Worm (Caenorhabditis elegans) whole organism, mixed stage, embryonic: ENCODE measurements around the gene C01G10.4.
"Not testable (repeated sequence)": the region's sequence is repeated elsewhere in the genome, so short reads cannot be mapped to it uniquely, and the experiment has no call there.

Source experiments
- M03D4.4 ChIP-seq: sonication (generic microtip); optimal IDR thresholded peaks from 2 replicates; lab custom pipeline; 2017; ENCODE audit warnings: mild to moderate bottlenecking, missing genetic modification characterization, missing compliant biosample characterization
- blmp-1 ChIP-seq: fragments of 150-350 bp; optimal IDR thresholded peaks from 2 replicates; lab custom pipeline; 2014; ENCODE audit warnings: missing biosample characterization, missing genetic modification characterization
- ceh-43 ChIP-seq: fragments of 200-800 bp; sonication (Bioruptor generic); optimal IDR thresholded peaks from 2 replicates; lab custom pipeline; 2018; ENCODE audit warnings: mild to moderate bottlenecking, missing genetic modification characterization, moderate library complexity, missing compliant biosample characterization
- ceh-83 ChIP-seq: fragments of 200-800 bp; sonication (Bioruptor generic); optimal IDR thresholded peaks from 2 replicates; lab custom pipeline; 2018; ENCODE audit warnings: mild to moderate bottlenecking, missing genetic modification characterization, missing compliant biosample characterization
- ces-1 ChIP-seq: fragments of 150-350 bp; optimal IDR thresholded peaks from 2 replicates; lab custom pipeline; 2014; ENCODE audit warnings: missing biosample characterization, missing genetic modification reagents, missing genetic modification characterization
- cnd-1 ChIP-seq: fragments of 200-800 bp; sonication (Bioruptor generic); optimal IDR thresholded peaks from 2 replicates; lab custom pipeline; 2018; ENCODE audit warnings: mild to moderate bottlenecking, missing genetic modification characterization, missing compliant biosample characterization
- drap-1 ChIP-seq: fragments of 200-800 bp; sonication (Bioruptor generic); optimal IDR thresholded peaks from 3 replicates; lab custom pipeline; 2018; ENCODE audit warnings: mild to moderate bottlenecking, missing genetic modification characterization, missing compliant biosample characterization
- elt-1 ChIP-seq: sonication (generic microtip); optimal IDR thresholded peaks from 2 replicates; lab custom pipeline; 2017; ENCODE audit warnings: missing genetic modification characterization, mild to moderate bottlenecking, missing compliant biosample characterization, antibody characterized with exemption, moderate library complexity, borderline replicate concordance; ENCODE audit not compliant: insufficient read depth
- elt-3 ChIP-seq: fragments of 150-350 bp; optimal IDR thresholded peaks from 2 replicates; lab custom pipeline; 2014; ENCODE audit warnings: missing biosample characterization, missing genetic modification characterization
- flh-1 ChIP-seq: fragments of 200-800 bp; sonication (Bioruptor generic); optimal IDR thresholded peaks from 2 replicates; lab custom pipeline; 2018; ENCODE audit warnings: mild to moderate bottlenecking, missing genetic modification characterization, moderate library complexity, missing compliant biosample characterization
- ham-2 ChIP-seq: fragments of 200-800 bp; sonication (Bioruptor generic); optimal IDR thresholded peaks from 2 replicates; lab custom pipeline; 2018; ENCODE audit warnings: mild to moderate bottlenecking, missing genetic modification characterization, missing compliant biosample characterization
- hlh-1 ChIP-seq: fragments of 150-350 bp; optimal IDR thresholded peaks from 2 replicates; lab custom pipeline; 2014; ENCODE audit warnings: missing biosample characterization, missing genetic modification reagents, missing genetic modification characterization
- lin-13 ChIP-seq: fragments of 150-350 bp; optimal IDR thresholded peaks from 2 replicates; lab custom pipeline; 2014; ENCODE audit warnings: missing biosample characterization, missing genetic modification characterization
- lin-32 ChIP-seq: fragments of 200-800 bp; sonication (Bioruptor generic); optimal IDR thresholded peaks from 2 replicates; lab custom pipeline; 2018; ENCODE audit warnings: mild to moderate bottlenecking, missing genetic modification characterization, missing compliant biosample characterization
- lsy-2 ChIP-seq: fragments of 150-350 bp; optimal IDR thresholded peaks from 2 replicates; lab custom pipeline; 2014; ENCODE audit warnings: missing biosample characterization, missing genetic modification characterization
- mab-5 ChIP-seq: fragments of 150-350 bp; optimal IDR thresholded peaks from 2 replicates; lab custom pipeline; 2014; ENCODE audit warnings: missing biosample characterization, missing genetic modification characterization
- mep-1 ChIP-seq: fragments of 150-350 bp; optimal IDR thresholded peaks from 2 replicates; lab custom pipeline; 2017; ENCODE audit warnings: missing biosample characterization, missing genetic modification reagents, missing genetic modification characterization, inconsistent platforms
- mls-2 ChIP-seq: sonication (generic microtip); optimal IDR thresholded peaks from 2 replicates; lab custom pipeline; 2016; ENCODE audit warnings: mild to moderate bottlenecking, missing genetic modification characterization, moderate library complexity, missing compliant biosample characterization
- nhr-12 ChIP-seq: fragments of 150-350 bp; optimal IDR thresholded peaks from 2 replicates; lab custom pipeline; 2014; ENCODE audit warnings: missing biosample characterization, missing genetic modification characterization
- nhr-2 ChIP-seq: fragments of 150-350 bp; optimal IDR thresholded peaks from 2 replicates; lab custom pipeline; 2014; ENCODE audit warnings: missing biosample characterization, missing genetic modification characterization
- nhr-237 ChIP-seq: fragments of 150-350 bp; optimal IDR thresholded peaks from 2 replicates; lab custom pipeline; 2014; ENCODE audit warnings: missing biosample characterization, missing genetic modification characterization
- nhr-28 ChIP-seq: fragments of 150-350 bp; optimal IDR thresholded peaks from 2 replicates; lab custom pipeline; 2014; ENCODE audit warnings: missing biosample characterization, missing genetic modification characterization
- nhr-76 ChIP-seq: sonication (generic microtip); optimal IDR thresholded peaks from 2 replicates; lab custom pipeline; 2017; ENCODE audit warnings: missing biosample characterization, missing genetic modification characterization
- pha-4 ChIP-seq: fragments of 150-350 bp; optimal IDR thresholded peaks from 2 replicates; lab custom pipeline; 2018; ENCODE audit warnings: missing biosample characterization, missing genetic modification reagents, missing genetic modification characterization
- sem-2 ChIP-seq: fragments of 200-800 bp; sonication (Bioruptor generic); optimal IDR thresholded peaks from 2 replicates; lab custom pipeline; 2018; ENCODE audit warnings: mild to moderate bottlenecking, missing genetic modification characterization, missing compliant biosample characterization
- snpc-4 ChIP-seq: fragments of 150-350 bp; optimal IDR thresholded peaks from 2 replicates; lab custom pipeline; 2014; ENCODE audit warnings: missing biosample characterization, missing genetic modification characterization
- sptf-1 ChIP-seq: sonication (generic microtip); optimal IDR thresholded peaks from 2 replicates; lab custom pipeline; 2017; ENCODE audit warnings: mild to moderate bottlenecking, missing genetic modification characterization, moderate library complexity, missing compliant biosample characterization
- tbx-8 ChIP-seq: fragments of 200-800 bp; sonication (Bioruptor generic); optimal IDR thresholded peaks from 2 replicates; lab custom pipeline; 2018; ENCODE audit warnings: mild to moderate bottlenecking, missing genetic modification characterization, moderate library complexity, missing compliant biosample characterization
- unc-120 ChIP-seq: sonication (generic microtip); optimal IDR thresholded peaks from 2 replicates; lab custom pipeline; 2017; ENCODE audit warnings: missing genetic modification characterization, missing compliant biosample characterization; ENCODE audit not compliant: poor library complexity, severe bottlenecking
- unc-39 ChIP-seq: fragments of 150-350 bp; optimal IDR thresholded peaks from 2 replicates; lab custom pipeline; 2014; ENCODE audit warnings: missing biosample characterization, missing genetic modification characterization
- unc-62 ChIP-seq: fragments of 150-350 bp; optimal IDR thresholded peaks from 2 replicates; lab custom pipeline; 2014; ENCODE audit warnings: missing biosample characterization, missing genetic modification reagents, missing genetic modification characterization
- zip-8 ChIP-seq: fragments of 150-350 bp; optimal IDR thresholded peaks from 2 replicates; lab custom pipeline; 2014; ENCODE audit warnings: missing biosample characterization, missing genetic modification characterization
- ztf-11 ChIP-seq: fragments of 150-350 bp; optimal IDR thresholded peaks from 2 replicates; lab custom pipeline; 2014; ENCODE audit warnings: missing biosample characterization, missing genetic modification characterization

Gene C01G10.4

DNA sequence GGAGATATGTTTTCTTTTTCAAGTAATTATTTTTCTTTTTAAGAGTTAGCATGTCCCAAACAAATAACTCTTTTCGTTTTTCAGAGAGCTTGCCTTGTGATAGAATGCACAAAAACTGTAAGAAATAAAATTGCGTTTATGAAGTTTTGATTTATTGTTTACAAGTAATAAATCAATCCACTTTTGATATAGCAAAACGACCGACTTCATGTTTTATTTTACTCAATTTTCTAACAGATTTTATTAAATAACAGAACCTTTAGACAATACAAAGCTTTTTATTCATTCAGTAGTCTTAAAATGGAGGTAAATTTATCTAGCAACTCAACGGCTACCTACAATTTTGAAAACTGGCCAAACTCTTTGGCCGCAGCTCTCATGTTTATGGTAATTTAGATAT lies 5.2 kb downstream of the C01G10.4 start, which contains the start of gene srx-78:
Gene srx-78 (plus strand): TSS at position 301 of the 400 bp plus-strand sequence.
- no peak for TF ChIP-seq mep-1 (tag; lab: Kevin White, UChicago)
- TF ChIP-seq tbx-8 (GFP tag; lab: Kevin White, UChicago) = no peak
- no peak for TF ChIP-seq nhr-12 (tag; lab: Kevin White, UChicago)
- no peak for TF ChIP-seq drap-1
- no peak for TF ChIP-seq elt-3 (tag; lab: Kevin White, UChicago)
- TF ChIP-seq zip-8 = no peak
- no peak for TF ChIP-seq nhr-76
- no peak for TF ChIP-seq hlh-1 (tag; lab: Kevin White, UChicago)
- TF ChIP-seq nhr-2 (tag; lab: Kevin White, UChicago) = no peak
- no peak for TF ChIP-seq nhr-28
- no peak for TF ChIP-seq ham-2 (GFP tag; lab: Kevin White, UChicago)
- no peak for TF ChIP-seq snpc-4 (tag; lab: Kevin White, UChicago)
- no peak for TF ChIP-seq flh-1 (GFP tag; lab: Kevin White, UChicago)
- TF ChIP-seq sem-2 (GFP tag; lab: Kevin White, UChicago) = no peak

DNA sequence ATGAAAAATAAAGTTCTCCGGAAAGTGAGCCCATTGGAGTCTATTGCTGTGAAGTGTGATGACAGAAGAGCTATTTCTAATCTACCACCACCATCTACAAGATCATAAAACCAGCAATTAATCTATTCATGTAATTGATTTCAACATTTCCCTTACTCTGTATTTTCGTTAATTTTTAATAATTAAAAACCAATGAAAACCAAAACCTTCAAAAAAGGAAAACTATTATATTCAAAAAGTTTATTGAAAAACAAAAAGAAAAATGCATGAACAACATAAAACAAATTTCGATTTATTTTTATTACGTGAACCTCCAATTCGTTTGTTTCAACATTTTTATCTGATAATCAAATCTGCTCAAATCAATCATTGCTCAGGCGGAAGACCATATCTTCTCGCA lies 9.9 kb downstream of the C01G10.4 start, which contains the start of gene C01G10.1:
Gene C01G10.1 (plus strand): TSS at position 301 of the 400 bp plus-strand sequence.
- no peak for TF ChIP-seq mep-1 (tag; lab: Kevin White, UChicago)
- peak; percentile 7 for TF ChIP-seq elt-1 (tag; lab: Kevin White, UChicago)
- TF ChIP-seq, all 35 proteins: peak for 1

DNA sequence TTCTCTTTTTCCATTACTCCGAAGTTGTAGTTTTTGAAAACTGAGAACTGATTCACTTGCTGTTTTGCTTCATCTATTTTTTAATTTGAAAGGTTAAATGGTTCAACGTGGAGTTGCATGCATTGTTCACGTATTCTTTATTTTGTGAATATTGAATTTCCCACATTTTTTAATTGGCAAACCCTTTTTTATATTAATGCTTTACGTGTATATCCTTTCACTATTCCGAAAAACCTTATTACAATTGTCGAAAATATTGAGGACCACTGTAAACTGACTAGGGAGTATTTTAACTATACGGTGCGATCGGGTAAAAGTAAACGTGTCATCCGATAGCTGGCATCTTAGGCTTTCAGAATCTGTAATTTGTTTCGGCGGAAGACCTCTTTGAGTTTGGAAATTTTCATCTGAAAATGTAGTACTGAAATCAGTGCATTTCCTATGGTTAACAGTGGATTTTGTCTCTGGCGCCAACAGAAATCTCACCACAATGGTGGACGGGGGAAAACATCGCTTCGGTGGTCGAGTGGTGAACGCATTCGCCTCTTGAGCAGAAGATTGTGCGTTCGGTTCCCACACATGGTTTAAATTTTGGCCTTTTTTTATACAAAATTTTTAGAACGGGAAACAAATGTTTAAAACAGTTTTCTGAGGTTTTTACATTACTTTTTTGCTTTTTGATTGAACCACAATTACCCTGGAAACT lies 16.5 kb downstream of the C01G10.4 start, which contains the start of gene C01G10.14:
Gene C01G10.14 (minus strand): TSS at position 51 of the 706 bp plus-strand sequence.
- TF ChIP-seq ces-1; ceh-83 (GFP tag; lab: Kevin White, UChicago); flh-1 (GFP tag; lab: Kevin White, UChicago): not testable (repeated sequence)

DNA sequence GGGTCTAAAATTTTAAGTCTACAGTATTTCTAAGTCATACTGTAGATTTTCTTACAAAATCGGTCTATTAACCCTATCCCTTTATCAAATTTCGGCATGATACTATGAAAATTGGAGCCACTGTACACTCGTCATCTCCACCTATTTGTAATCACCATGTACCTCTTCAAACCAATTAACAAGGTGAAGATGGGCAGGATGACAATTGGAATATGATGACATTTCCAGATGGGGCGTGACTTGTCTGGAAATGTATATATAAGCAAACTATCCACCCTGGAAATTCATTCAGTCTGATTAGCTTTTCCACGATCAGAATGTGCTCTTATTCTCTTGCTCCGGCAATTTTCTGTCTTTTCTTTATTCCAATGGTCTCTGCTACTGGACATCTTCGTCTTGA lies 19.7 kb downstream of the C01G10.4 start, which contains the start of gene Y75B12A.2:
Gene Y75B12A.2 (plus strand): TSS at position 301 of the 400 bp plus-strand sequence.
- TF ChIP-seq ham-2 (GFP tag; lab: Kevin White, UChicago) (no peak), ceh-43 (GFP tag; lab: Kevin White, UChicago) (no peak), sptf-1 (tag; lab: Kevin White, UChicago) (no peak), pha-4 (tag; lab: Kevin White, UChicago) (no peak), drap-1 (no peak), nhr-237 (no peak)

DNA sequence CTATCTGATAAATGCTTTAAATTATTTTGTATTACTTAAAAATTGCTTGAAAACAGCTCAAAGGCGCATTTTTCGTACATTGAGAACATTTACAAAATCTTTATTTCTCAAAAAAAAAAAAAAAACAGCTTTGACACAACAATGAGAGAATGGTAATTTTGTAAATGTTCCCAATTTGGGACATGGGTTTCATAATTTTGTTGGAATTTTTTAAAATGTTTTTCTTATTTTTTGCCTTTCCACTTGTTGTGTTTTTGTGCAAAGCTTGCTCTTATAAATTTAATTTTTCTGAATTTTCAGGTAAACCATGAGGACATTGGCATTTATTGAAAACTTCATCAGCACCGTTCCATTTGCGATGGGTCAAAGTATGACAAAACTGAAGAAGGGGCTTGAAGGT lies 22.1 kb downstream of the C01G10.4 start, which contains the start of gene T01G5.7:
Gene T01G5.7 (plus strand): TSS at position 301 of the 400 bp plus-strand sequence.
- TF ChIP-seq ces-1 (no peak), drap-1 (no peak), sptf-1 (tag; lab: Kevin White, UChicago) (no peak), unc-120 (no peak), tbx-8 (GFP tag; lab: Kevin White, UChicago) (no peak), M03D4.4 (tag; lab: Kevin White, UChicago) (no peak), unc-62 (GFP tag; lab: Kevin White, UChicago) (no peak), sem-2 (GFP tag; lab: Kevin White, UChicago) (no peak), elt-3 (tag; lab: Kevin White, UChicago) (no peak), nhr-2 (tag; lab: Kevin White, UChicago) (no peak), hlh-1 (tag; lab: Kevin White, UChicago) (no peak), ceh-83 (GFP tag; lab: Kevin White, UChicago) (no peak), mep-1 (tag; lab: Kevin White, UChicago) (no peak), unc-39 (tag; lab: Kevin White, UChicago) (no peak), zip-8 (no peak), flh-1 (GFP tag; lab: Kevin White, UChicago) (no peak), ztf-11 (tag; lab: Kevin White, UChicago) (no peak), mab-5 (tag; lab: Kevin White, UChicago) (no peak)

DNA sequence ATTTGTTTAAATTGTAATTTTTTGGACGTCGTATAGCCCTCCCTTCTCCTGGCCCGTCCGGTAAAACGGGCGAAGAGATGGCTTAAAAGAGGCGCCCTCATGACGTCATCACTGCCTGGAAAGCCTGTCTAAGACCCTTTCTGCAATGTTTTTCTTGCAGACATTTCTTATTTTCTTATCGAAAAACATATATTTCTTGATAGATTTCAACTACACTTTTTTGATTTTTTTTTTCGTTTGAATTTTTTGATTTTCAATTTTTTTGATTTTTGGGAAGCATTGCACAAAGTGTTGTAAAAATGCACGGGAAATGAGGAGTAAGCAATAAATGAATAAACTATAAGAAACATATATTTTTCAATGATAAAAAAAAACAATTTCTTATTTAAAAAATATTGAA lies 24.5 kb downstream of the C01G10.4 start, which contains the start of gene T01G5.6:
Gene T01G5.6 (minus strand): TSS at position 101 of the 400 bp plus-strand sequence.
- TF ChIP-seq lsy-2 (tag; lab: Kevin White, UChicago) (no peak), elt-1 (tag; lab: Kevin White, UChicago) (no peak), nhr-76 (no peak), unc-62 (GFP tag; lab: Kevin White, UChicago) (no peak), nhr-28 (no peak), blmp-1 (tag; lab: Kevin White, UChicago) (no peak), sptf-1 (tag; lab: Kevin White, UChicago) (no peak), drap-1 (no peak), hlh-1 (tag; lab: Kevin White, UChicago) (no peak), lin-32 (GFP tag; lab: Kevin White, UChicago) (no peak), zip-8 (no peak), ceh-83 (GFP tag; lab: Kevin White, UChicago) (no peak), mls-2 (no peak), cnd-1 (tag; lab: Kevin White, UChicago) (no peak), mab-5 (tag; lab: Kevin White, UChicago) (no peak), nhr-2 (tag; lab: Kevin White, UChicago) (no peak), ceh-43 (GFP tag; lab: Kevin White, UChicago) (no peak), lin-13 (no peak), flh-1 (GFP tag; lab: Kevin White, UChicago) (no peak)
